Worm (Caenorhabditis elegans) whole organism, L1 larva: Measurements from ENCODE around the gene T21C9.9.

ENCODE experiments used
- F16B12.6 ChIP-seq: fragments of 150-350 bp; optimal IDR thresholded peaks from 2 replicates; lab custom pipeline; 2014; ENCODE audit warnings: missing biosample characterization, missing genetic modification characterization
- Y116A8C.19 ChIP-seq: sonication (generic microtip); optimal IDR thresholded peaks from 2 replicates; lab custom pipeline; 2016; ENCODE audit warnings: missing compliant biosample characterization, missing genetic modification characterization, borderline replicate concordance
- aha-1 ChIP-seq: fragments of 150-350 bp; optimal IDR thresholded peaks from 2 replicates; lab custom pipeline; 2014; ENCODE audit warnings: missing biosample characterization, missing genetic modification characterization
- ama-1 ChIP-seq: fragments of 150-350 bp; optimal IDR thresholded peaks from 2 replicates; lab custom pipeline; 2014
- blmp-1 ChIP-seq: fragments of 150-350 bp; optimal IDR thresholded peaks from 2 replicates; lab custom pipeline; 2014; ENCODE audit warnings: missing biosample characterization, missing genetic modification characterization
- ceh-82 ChIP-seq, 3 experiments: fragments of 150-350 bp in 1 of 3; sonication (generic microtip) in 2 of 3; optimal IDR thresholded peaks; 2 replicates each; lab custom pipeline; 2014 to 2017; ENCODE audit warnings: missing biosample characterization in 3 of 3, missing genetic modification characterization in 3 of 3
- ceh-88 ChIP-seq: fragments of 200-800 bp; sonication (Bioruptor generic); IDR thresholded peaks from 2 replicates; pipeline ENCODE4 v1.3.6; 2022; ENCODE audit warnings: missing genetic modification characterization, missing compliant biosample characterization
- ceh-90 ChIP-seq: sonication (generic microtip); optimal IDR thresholded peaks from 2 replicates; lab custom pipeline; 2016; ENCODE audit warnings: missing genetic modification characterization, missing compliant biosample characterization
- dsc-1 ChIP-seq: sonication (generic microtip); optimal IDR thresholded peaks from 2 replicates; lab custom pipeline; 2016; ENCODE audit warnings: mild to moderate bottlenecking, missing genetic modification characterization, missing compliant biosample characterization
- efl-1 ChIP-seq, 4 experiments: fragments of 150-350 bp; optimal IDR thresholded peaks in 3 of 4; peaks in 1 of 4; 1 replicate in 1 of 4; 2 replicates in 3 of 4; lab custom pipeline; 2014; ENCODE audit warnings: missing biosample characterization in 2 of 4, missing genetic modification characterization in 2 of 4, missing genetic modification reagents in 2 of 4
- efl-3 ChIP-seq: fragments of 200-800 bp; sonication (Bioruptor generic); optimal IDR thresholded peaks from 2 replicates; lab custom pipeline; 2018; ENCODE audit warnings: mild to moderate bottlenecking, missing genetic modification characterization, missing compliant biosample characterization
- egl-13 ChIP-seq: sonication (generic microtip); optimal IDR thresholded peaks from 2 replicates; lab custom pipeline; 2016; ENCODE audit warnings: missing genotype, missing genetic modification reagents, missing genetic modification characterization, missing compliant biosample characterization
- egl-27 ChIP-seq, 2 experiments: fragments of 150-350 bp in 1 of 2; sonication (generic microtip); optimal IDR thresholded peaks; 3 replicates each; lab custom pipeline; 2017 to 2018; ENCODE audit warnings: missing biosample characterization in 2 of 2, missing genetic modification characterization in 2 of 2, missing genetic modification reagents in 2 of 2
- elt-2 ChIP-seq: sonication (generic microtip); optimal IDR thresholded peaks from 2 replicates; lab custom pipeline; 2016; ENCODE audit warnings: missing genetic modification characterization, mild to moderate bottlenecking, inconsistent platforms, missing compliant biosample characterization, missing genetic modification reagents
- elt-3 ChIP-seq, 6 experiments: fragments of 150-350 bp in 1 of 6; sonication (generic microtip); optimal IDR thresholded peaks; 2 replicates each; lab custom pipeline; 2017 to 2018; ENCODE audit warnings: missing biosample characterization in 6 of 6, missing genetic modification characterization in 6 of 6, inconsistent platforms in 1 of 6
- fkh-4 ChIP-seq: sonication (generic microtip); optimal IDR thresholded peaks from 2 replicates; lab custom pipeline; 2016; ENCODE audit warnings: missing compliant biosample characterization, missing genetic modification characterization, borderline replicate concordance
- fkh-8 ChIP-seq: sonication (generic microtip); optimal IDR thresholded peaks from 2 replicates; lab custom pipeline; 2016; ENCODE audit warnings: mild to moderate bottlenecking, missing genetic modification characterization, missing compliant biosample characterization
- fos-1 ChIP-seq: fragments of 150-350 bp; optimal IDR thresholded peaks from 2 replicates; lab custom pipeline; 2014; ENCODE audit warnings: missing biosample characterization, missing genetic modification characterization
- grh-1 ChIP-seq: fragments of 200-800 bp; sonication (Bioruptor generic); IDR thresholded peaks from 2 replicates; pipeline ENCODE4 v1.3.6; 2022; ENCODE audit warnings: missing genetic modification reagents, missing genetic modification characterization, missing compliant biosample characterization
- hlh-17 ChIP-seq: fragments of 200-800 bp; sonication (Bioruptor generic); optimal IDR thresholded peaks from 2 replicates; lab custom pipeline; 2018; ENCODE audit warnings: missing genetic modification characterization, mild to moderate bottlenecking, missing compliant biosample characterization, moderate library complexity, borderline replicate concordance
- hpl-2 ChIP-seq: fragments of 150-350 bp; optimal IDR thresholded peaks from 2 replicates; lab custom pipeline; 2014; ENCODE audit warnings: missing biosample characterization, missing genetic modification reagents, missing genetic modification characterization
- irx-1 ChIP-seq: sonication (generic microtip); optimal IDR thresholded peaks from 2 replicates; lab custom pipeline; 2016; ENCODE audit warnings: missing genetic modification characterization, missing compliant biosample characterization
- lin-13 ChIP-seq: fragments of 150-350 bp; optimal IDR thresholded peaks from 2 replicates; lab custom pipeline; 2014; ENCODE audit warnings: missing biosample characterization, missing genetic modification reagents, missing genetic modification characterization
- lin-14 ChIP-seq: fragments of 200-800 bp; sonication (Bioruptor generic); optimal IDR thresholded peaks from 2 replicates; lab custom pipeline; 2018; ENCODE audit warnings: mild to moderate bottlenecking, missing genetic modification characterization, moderate library complexity, missing compliant biosample characterization
- lin-35 ChIP-seq, 2 experiments: fragments of 150-350 bp; optimal IDR thresholded peaks; 2 replicates each; lab custom pipeline; 2014; ENCODE audit warnings: missing biosample characterization in 2 of 2, missing genetic modification characterization in 2 of 2, missing genetic modification reagents in 2 of 2
- lir-3 ChIP-seq: sonication (generic microtip); optimal IDR thresholded peaks from 2 replicates; lab custom pipeline; 2016; ENCODE audit warnings: mild to moderate bottlenecking, missing genetic modification characterization, moderate library complexity, missing compliant biosample characterization; ENCODE audit not compliant: poor library complexity
- lsy-2 ChIP-seq, 2 experiments: fragments of 150-350 bp; optimal IDR thresholded peaks; 2 replicates each; lab custom pipeline; 2014; ENCODE audit warnings: missing biosample characterization in 2 of 2, missing genetic modification characterization in 2 of 2
- nhr-20 ChIP-seq: sonication (generic microtip); optimal IDR thresholded peaks from 2 replicates; lab custom pipeline; 2016; ENCODE audit warnings: mild to moderate bottlenecking, missing genetic modification characterization, missing compliant biosample characterization
- nhr-237 ChIP-seq: fragments of 150-350 bp; optimal IDR thresholded peaks from 2 replicates; lab custom pipeline; 2014; ENCODE audit warnings: missing biosample characterization, missing genetic modification characterization
- nhr-28 ChIP-seq: fragments of 150-350 bp; optimal IDR thresholded peaks from 2 replicates; lab custom pipeline; 2014; ENCODE audit warnings: missing biosample characterization, missing genetic modification characterization
- nhr-47 ChIP-seq: sonication (generic microtip); optimal IDR thresholded peaks from 2 replicates; lab custom pipeline; 2016; ENCODE audit warnings: mild to moderate bottlenecking, missing genetic modification characterization, moderate library complexity, missing compliant biosample characterization
- nhr-76 ChIP-seq: sonication (generic microtip); optimal IDR thresholded peaks from 2 replicates; lab custom pipeline; 2017; ENCODE audit warnings: missing biosample characterization, missing genetic modification characterization
- nhr-84 ChIP-seq: sonication (generic microtip); optimal IDR thresholded peaks from 2 replicates; lab custom pipeline; 2017; ENCODE audit warnings: missing biosample characterization, missing genetic modification characterization
- nhr-85 ChIP-seq: sonication (generic microtip); peaks from one replicate; lab custom pipeline; 2016; ENCODE audit warnings: missing genetic modification characterization, inconsistent platforms, missing compliant biosample characterization
- pqm-1 ChIP-seq: sonication (generic microtip); optimal IDR thresholded peaks from 3 replicates; lab custom pipeline; 2017; ENCODE audit warnings: missing biosample characterization, missing genetic modification characterization
- sox-4 ChIP-seq: sonication (generic microtip); optimal IDR thresholded peaks from 2 replicates; lab custom pipeline; 2016; ENCODE audit warnings: missing genetic modification characterization, missing compliant biosample characterization
- sptf-1 ChIP-seq: fragments of 150-350 bp; optimal IDR thresholded peaks from 2 replicates; lab custom pipeline; 2014; ENCODE audit warnings: missing biosample characterization, missing genetic modification characterization
- sup-37 ChIP-seq: fragments of 200-800 bp; sonication (Bioruptor generic); optimal IDR thresholded peaks from 2 replicates; lab custom pipeline; 2018; ENCODE audit warnings: mild to moderate bottlenecking, missing genetic modification characterization, missing compliant biosample characterization
- tbx-2 ChIP-seq: sonication (generic microtip); optimal IDR thresholded peaks from 2 replicates; lab custom pipeline; 2016; ENCODE audit warnings: missing genetic modification characterization, missing compliant biosample characterization
- tlp-1 ChIP-seq: fragments of 150-350 bp; optimal IDR thresholded peaks from 2 replicates; lab custom pipeline; 2014; ENCODE audit warnings: missing biosample characterization, missing genetic modification characterization
- unc-30 ChIP-seq: sonication (generic microtip); optimal IDR thresholded peaks from 2 replicates; lab custom pipeline; 2017; ENCODE audit warnings: missing biosample characterization, missing genetic modification characterization
- unc-98 ChIP-seq: fragments of 200-800 bp; sonication (Bioruptor generic); IDR thresholded peaks from 2 replicates; pipeline ENCODE4 v1.3.6; 2022; ENCODE audit warnings: missing genetic modification characterization, missing compliant biosample characterization
- xbp-1 ChIP-seq: sonication (generic microtip); optimal IDR thresholded peaks from 2 replicates; lab custom pipeline; 2016; ENCODE audit warnings: missing genetic modification characterization, missing compliant biosample characterization
- ztf-4 ChIP-seq: fragments of 150-350 bp; optimal IDR thresholded peaks from 2 replicates; lab custom pipeline; 2014; ENCODE audit warnings: missing biosample characterization, missing genetic modification characterization

T21C9.9 gene

ce11 chrV:10578226-10578625, 14.2 kb downstream of the T21C9.9 start, which contains the start of gene mics-1:
Gene mics-1, minus strand, starts transcription at chrV:10578326.
- TF ChIP-seq efl-1 (optimal IDR thresholded peaks at IDR 0.05; lab: Kevin White, UChicago) (no peak), efl-1 (GFP tag; optimal IDR thresholded peaks at IDR 0.05 in 1 of 2; lab: Kevin White, UChicago) (peak in 1 of 2 experiments; percentile 34), fkh-8 (no peak), grh-1 (GFP tag; lab: Robert Waterston, UW) (no peak), Y116A8C.19 (tag; lab: Kevin White, UChicago) (no peak), irx-1 (no peak), efl-3 (GFP tag; lab: Kevin White, UChicago) (no peak), lin-13 (GFP tag; lab: Kevin White, UChicago) (no peak), sup-37 (GFP tag; lab: Kevin White, UChicago) (no peak), unc-30 (no peak)

- TF ChIP-seq tbx-2 (tag; lab: Kevin White, UChicago) (no peak), nhr-76 (tag; lab: Kevin White, UChicago) (no peak), fkh-8 (no peak), hpl-2 (GFP tag; lab: Kevin White, UChicago) (no peak), egl-13 (tag; lab: Kevin White, UChicago) (no peak)
- TF ChIP-seq, all 84 proteins: peak for 0
Observed at ce11 chrV:10576319-10576718, 16.1 kb downstream of the T21C9.9 start, which contains the start of gene vps-54. Gene vps-54, minus strand, starts transcription at chrV:10576419.

ce11 chrV:10574197-10574596, 18.2 kb downstream of the T21C9.9 start:
- TF ChIP-seq fkh-8: no peak
- TF ChIP-seq blmp-1 (tag; lab: Kevin White, UChicago): peak; percentile 5

- TF ChIP-seq sptf-1 (tag; lab: Kevin White, UChicago) (no peak), ceh-90 (no peak), ama-1 (no peak), fkh-4 (tag; lab: Kevin White, UChicago) (no peak), dsc-1 (tag; lab: Kevin White, UChicago) (no peak), nhr-84 (no peak), F16B12.6 (tag; lab: Kevin White, UChicago) (no peak), ceh-88 (no peak), unc-98 (GFP tag; lab: Robert Waterston, UW) (no peak), lin-35 (GFP tag; optimal IDR thresholded peaks at IDR 0.05; lab: Kevin White, UChicago) (no peak), fos-1 (tag; lab: Kevin White, UChicago) (no peak), ztf-4 (tag; lab: Kevin White, UChicago) (no peak), irx-1 (no peak), ceh-82 (tag; optimal IDR thresholded peaks at IDR 0.05; lab: Kevin White, UChicago) (no peak), nhr-47 (tag; lab: Kevin White, UChicago) (no peak), elt-2 (no peak)
Observed at ce11 chrV:10572614-10573013, 19.8 kb downstream of the T21C9.9 start, which contains the start of gene del-6. Gene del-6, plus strand, starts transcription at chrV:10572914.

ce11 chrV:10571523-10571922, 20.9 kb downstream of the T21C9.9 start:
- TF ChIP-seq hlh-17 (GFP tag; lab: Kevin White, UChicago) (no peak), ceh-90 (no peak), nhr-237 (no peak), ztf-4 (tag; lab: Kevin White, UChicago) (no peak), unc-30 (no peak), egl-13 (tag; lab: Kevin White, UChicago) (no peak), egl-27 (tag; optimal IDR thresholded peaks at IDR 0.05; lab: Kevin White, UChicago) (no peak), elt-3 (tag; optimal IDR thresholded peaks at IDR 0.05; lab: Kevin White, UChicago) (peak in 2 of 6 experiments; percentile 44 to 65), lsy-2 (tag; optimal IDR thresholded peaks at IDR 0.05; lab: Kevin White, UChicago) (peak in 1 of 2 experiments; percentile 2), ceh-82 (tag; optimal IDR thresholded peaks at IDR 0.05; lab: Kevin White, UChicago) (no peak), sox-4 (tag; lab: Kevin White, UChicago) (no peak), lin-14 (GFP tag; lab: Kevin White, UChicago) (peak; percentile 59), blmp-1 (tag; lab: Kevin White, UChicago) (peak; percentile 70), fkh-8 (no peak), nhr-20 (tag; lab: Kevin White, UChicago) (peak; percentile 2), pqm-1 (tag; lab: Kevin White, UChicago) (no peak), fos-1 (tag; lab: Kevin White, UChicago) (no peak), lir-3 (tag; lab: Kevin White, UChicago) (no peak), aha-1 (tag; lab: Kevin White, UChicago) (no peak), nhr-76 (tag; lab: Kevin White, UChicago) (no peak), nhr-28 (tag; lab: Kevin White, UChicago) (no peak), efl-1 (optimal IDR thresholded peaks at IDR 0.05; lab: Kevin White, UChicago) (no peak), efl-1 (GFP tag; optimal IDR thresholded peaks at IDR 0.05 in 1 of 2; lab: Kevin White, UChicago) (no peak), ceh-88 (no peak), tlp-1 (tag; lab: Kevin White, UChicago) (no peak), nhr-85 (tag; lab: Kevin White, UChicago) (peak; percentile 76), xbp-1 (tag; lab: Kevin White, UChicago) (no peak)
